Worm (Caenorhabditis elegans): Measurements from ENCODE around the gene F57C2.5.

DNA sequence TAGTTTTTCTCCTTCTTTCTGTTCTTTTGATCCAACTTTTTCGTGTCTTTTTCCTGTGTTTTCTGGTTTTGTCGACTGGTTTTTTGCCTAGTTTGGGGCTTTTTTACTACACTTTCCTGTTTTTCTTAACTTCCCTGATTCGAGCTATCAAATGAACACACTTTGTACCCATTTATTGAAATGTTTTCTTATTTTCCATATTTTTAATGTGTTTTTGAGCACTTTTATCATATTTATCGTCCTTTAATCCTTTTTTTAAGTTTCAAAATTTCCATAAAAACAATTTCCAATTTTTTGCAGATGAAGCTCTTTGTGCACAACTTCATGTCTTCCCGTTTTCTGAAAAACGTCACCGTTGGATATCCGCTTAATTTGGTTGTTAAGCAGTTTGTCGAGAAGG is 6.0 kb upstream of the F57C2.5 start, which contains the start of gene C04H5.1:
- TF ChIP-seq ets-7 (tag; optimal IDR thresholded peaks at IDR 0.05) (no peak), ama-1 (optimal IDR thresholded peaks at IDR 0.05) (no peak), aly-1 (tag; optimal IDR thresholded peaks at IDR 0.05) (no peak), flt-1 (GFP tag; IDR thresholded peaks at IDR 0.05) (no peak), ceh-13 (GFP tag; optimal IDR thresholded peaks at IDR 0.05) (no peak), F13C5.2 (tag; optimal IDR thresholded peaks at IDR 0.05) (no peak), hnd-1 (tag; optimal IDR thresholded peaks at IDR 0.05) (no peak), tbx-37 (GFP tag; conservative IDR thresholded peaks at IDR 0.05) (no peak), hmg-4 (GFP tag; optimal IDR thresholded peaks at IDR 0.05) (no peak)
